Worm (Caenorhabditis elegans) whole organism, L4/young adult: ENCODE measurements around the gene nhr-196.

Source experiments
- W03F9.2 ChIP-seq: fragments of 150-350 bp; optimal IDR thresholded peaks from 2 replicates; lab custom pipeline; 2014; ENCODE audit warnings: missing biosample characterization, missing genetic modification characterization
- dao-5 ChIP-seq: sonication (generic microtip); optimal IDR thresholded peaks from 2 replicates; lab custom pipeline; 2016; ENCODE audit warnings: missing genotype, missing genetic modification characterization, moderate library complexity, missing compliant biosample characterization
- him-1 ChIP-seq: sonication (generic microtip); optimal IDR thresholded peaks from 2 replicates; lab custom pipeline; 2016; ENCODE audit warnings: missing genotype, missing genetic modification reagents, missing genetic modification characterization, missing compliant biosample characterization

Gene nhr-196

DNA sequence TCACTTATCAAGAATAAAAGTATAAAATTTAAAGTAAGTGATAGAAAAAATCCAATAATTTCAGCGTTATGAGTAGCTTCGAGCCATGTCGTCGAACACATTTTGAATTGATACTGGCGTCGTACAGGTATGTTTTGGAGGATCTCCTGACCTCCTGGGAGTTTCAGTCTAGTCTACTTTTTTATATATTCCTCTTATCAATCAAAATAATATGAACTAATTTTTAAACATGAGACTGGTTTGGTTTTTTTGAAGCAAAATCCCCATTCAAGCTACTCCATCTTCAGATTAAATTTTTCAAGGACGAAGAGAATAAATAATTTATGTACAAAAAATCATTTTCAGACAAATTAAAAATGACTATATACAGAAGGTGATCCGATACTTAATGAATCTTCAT lies 26.4 kb downstream of the nhr-196 start, which contains the start of gene str-101:
Gene str-101, minus strand, starts transcription at position 101 of the 400 bp plus-strand sequence.
- TF ChIP-seq dao-5 (tag; lab: Kevin White, UChicago): no peak
- TF ChIP-seq W03F9.2 (tag; lab: Kevin White, UChicago): no peak
- TF ChIP-seq him-1 (tag; lab: Kevin White, UChicago): no peak

DNA sequence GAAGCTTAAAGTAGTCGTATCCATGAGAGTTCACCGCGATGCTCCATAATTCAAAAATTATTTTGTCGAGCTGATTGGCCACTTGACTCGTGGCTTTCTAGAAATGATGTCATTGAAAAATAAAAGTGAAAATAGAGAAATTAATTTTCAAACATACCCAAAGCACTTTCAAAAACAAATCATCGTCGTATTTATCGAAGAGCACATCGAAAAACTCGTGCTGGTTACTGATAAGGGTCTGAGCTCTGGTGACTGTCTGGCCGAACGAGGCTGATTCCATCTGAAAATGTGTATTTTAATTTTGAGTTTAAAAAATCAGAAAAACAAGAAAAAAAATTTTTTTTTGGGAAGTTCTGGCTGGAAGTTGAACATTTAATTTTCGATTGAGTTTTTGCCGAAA lies 26.9 kb downstream of the nhr-196 start:
- no peak for TF ChIP-seq W03F9.2 (tag; lab: Kevin White, UChicago)
- no peak for TF ChIP-seq him-1 (tag; lab: Kevin White, UChicago)
- TF ChIP-seq dao-5 (tag; lab: Kevin White, UChicago): no peak

DNA sequence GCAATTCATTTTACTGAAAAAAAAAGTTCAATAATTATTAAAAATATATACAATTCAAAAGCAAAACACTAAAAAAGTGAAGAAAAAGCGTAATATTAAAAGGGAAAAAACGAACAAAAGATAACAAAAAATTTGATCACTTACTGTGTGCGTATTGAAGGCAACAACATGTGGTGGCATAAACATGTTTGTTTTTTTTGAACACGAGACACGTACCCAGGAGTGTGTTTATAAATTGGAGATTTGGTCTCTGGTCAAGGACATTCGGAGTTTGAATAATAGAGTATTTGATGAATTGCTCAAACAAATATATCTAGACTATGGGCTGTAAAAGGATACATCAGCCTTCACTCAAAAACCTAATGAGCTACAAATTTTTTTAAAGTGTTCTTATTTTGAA lies 30.1 kb downstream of the nhr-196 start:
- TF ChIP-seq dao-5 (tag; lab: Kevin White, UChicago): no peak
- no peak for TF ChIP-seq him-1 (tag; lab: Kevin White, UChicago)
- no peak for TF ChIP-seq W03F9.2 (tag; lab: Kevin White, UChicago)

DNA sequence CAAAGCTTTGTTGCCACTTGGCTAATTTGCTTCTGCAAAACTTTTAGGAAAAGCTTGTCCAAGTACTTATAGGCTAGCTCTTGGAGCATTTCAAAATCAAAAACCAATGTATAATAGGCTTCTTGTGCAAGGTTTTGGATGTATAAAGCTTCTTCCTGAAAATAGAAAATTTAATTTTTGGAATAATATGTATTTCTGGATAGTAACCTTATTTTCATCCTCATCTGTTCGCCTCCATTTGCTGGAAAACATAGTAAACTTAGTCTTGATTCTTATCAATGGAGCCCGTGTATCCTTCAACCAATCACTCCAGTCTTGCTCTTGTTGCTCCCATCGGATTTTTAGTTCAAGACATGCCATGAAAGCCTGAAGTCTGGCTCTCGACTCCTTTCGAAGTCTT lies 31.2 kb downstream of the nhr-196 start, which contains the start of gene Y6E2A.4:
Gene Y6E2A.4, minus strand, starts transcription at position 101 of the 400 bp plus-strand sequence.
- no peak for TF ChIP-seq W03F9.2 (tag; lab: Kevin White, UChicago)
- no peak for TF ChIP-seq dao-5 (tag; lab: Kevin White, UChicago)
- TF ChIP-seq him-1 (tag; lab: Kevin White, UChicago): no peak

DNA sequence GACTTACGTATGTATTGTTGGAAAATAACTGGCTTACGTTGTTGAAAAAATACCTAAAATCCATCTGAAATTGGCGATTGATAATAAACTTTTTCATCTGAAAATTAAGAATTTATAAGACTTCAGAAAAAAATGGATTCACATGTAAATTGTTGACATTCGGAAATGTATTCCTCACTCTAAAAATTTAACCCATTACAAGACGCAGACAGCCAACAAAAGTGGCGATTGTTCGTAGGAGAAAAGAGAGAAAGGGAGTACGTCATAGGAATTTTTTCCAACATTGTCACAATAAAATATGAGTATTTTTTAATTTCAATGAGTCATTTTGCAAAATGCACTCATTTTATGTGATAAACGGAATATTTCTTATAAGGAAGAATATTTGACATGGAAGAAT lies 33.0 kb downstream of the nhr-196 start, which contains the start of gene Y6E2A.5:
Gene Y6E2A.5, minus strand, starts transcription at position 101 of the 400 bp plus-strand sequence.
- TF ChIP-seq him-1 (tag; lab: Kevin White, UChicago) (no peak), W03F9.2 (tag; lab: Kevin White, UChicago) (no peak)

DNA sequence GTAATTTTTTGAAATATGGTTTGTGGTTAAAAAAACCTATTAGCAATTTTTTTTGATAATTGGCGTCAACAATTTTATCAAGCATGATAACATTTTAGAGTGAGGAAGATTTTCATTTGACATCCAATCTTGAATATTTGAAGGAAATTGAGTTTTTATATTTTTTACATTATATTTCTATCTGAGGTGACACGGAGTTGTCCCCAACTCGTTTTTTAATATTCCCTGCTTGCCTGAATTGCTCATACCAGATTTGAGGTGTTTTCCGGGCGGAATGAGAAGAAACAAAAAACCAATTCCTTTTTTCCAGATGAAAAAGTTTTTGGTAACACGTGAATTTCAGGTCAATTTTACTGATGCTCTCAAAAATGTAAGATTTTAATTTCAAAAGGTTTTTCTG lies 34.1 kb downstream of the nhr-196 start, which contains the start of gene Y6E2A.7:
Gene Y6E2A.7, plus strand, starts transcription at position 301 of the 400 bp plus-strand sequence.
- TF ChIP-seq W03F9.2 (tag; lab: Kevin White, UChicago) (no peak), dao-5 (tag; lab: Kevin White, UChicago) (no peak), him-1 (tag; lab: Kevin White, UChicago) (no peak)

DNA sequence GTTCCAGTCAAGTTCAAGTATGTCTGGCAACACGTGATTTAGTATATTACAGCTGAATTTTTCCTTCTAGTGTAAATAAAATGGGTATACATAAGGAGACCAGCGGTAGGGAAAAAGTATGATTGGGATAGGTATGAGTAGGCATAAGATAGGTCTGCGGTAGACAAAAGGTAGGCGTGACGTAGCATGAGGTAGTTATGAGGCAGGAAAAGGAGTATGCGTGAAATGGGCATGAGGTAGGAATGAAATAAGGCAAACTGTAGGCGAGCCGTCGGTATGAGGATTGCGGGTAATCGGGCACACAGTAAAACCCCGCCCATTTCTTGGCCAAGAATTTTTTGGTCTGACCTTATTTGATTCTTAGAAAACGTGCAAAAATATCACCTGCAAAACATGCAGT lies 35.9 kb downstream of the nhr-196 start:
- TF ChIP-seq him-1 (tag; lab: Kevin White, UChicago) (no peak), W03F9.2 (tag; lab: Kevin White, UChicago) (no peak), dao-5 (tag; lab: Kevin White, UChicago) (no peak)

DNA sequence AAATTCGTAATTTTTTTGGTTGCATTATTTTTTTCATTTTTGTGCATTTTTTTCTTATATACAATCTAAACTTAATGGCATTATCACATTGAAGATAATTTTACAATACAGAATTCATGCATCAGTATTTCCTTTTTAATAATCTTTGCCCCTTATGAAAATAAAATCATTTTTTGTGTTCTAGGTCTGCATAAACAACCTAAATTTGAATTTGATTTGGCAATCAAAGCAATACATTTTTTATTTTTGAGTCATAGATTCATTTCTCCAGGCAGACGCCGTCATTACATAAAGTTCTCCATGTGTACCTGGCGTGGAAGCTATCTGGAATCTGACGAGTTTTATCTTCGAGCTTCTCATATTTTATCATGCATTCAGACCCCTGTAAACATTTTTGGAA lies 36.4 kb downstream of the nhr-196 start, which contains the start of gene srh-140:
Gene srh-140, plus strand, starts transcription at position 301 of the 400 bp plus-strand sequence.
- TF ChIP-seq him-1 (tag; lab: Kevin White, UChicago) (no peak), dao-5 (tag; lab: Kevin White, UChicago) (no peak), W03F9.2 (tag; lab: Kevin White, UChicago) (no peak)

DNA sequence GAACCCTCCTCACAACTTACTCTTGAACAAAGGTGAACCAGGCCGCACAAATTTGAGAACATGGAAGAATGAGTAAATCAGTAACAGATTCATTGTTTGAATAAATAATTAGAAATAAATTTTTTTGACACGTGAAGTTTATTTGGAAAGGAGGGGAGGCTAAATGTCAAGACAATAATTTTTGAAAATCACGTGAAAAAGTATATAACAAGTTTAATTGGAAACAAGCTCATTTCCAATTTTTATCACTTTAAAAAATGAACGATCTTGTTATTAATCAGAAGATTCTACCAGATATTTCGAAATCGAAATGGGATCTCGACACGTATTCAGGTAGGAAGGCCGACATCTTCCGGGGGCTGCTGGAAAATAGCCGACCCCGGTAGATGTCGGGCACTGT lies 41.1 kb downstream of the nhr-196 start, which contains the start of the genes irld-57 and sfxn-1.3:
Gene irld-57, minus strand, starts transcription at position 101 of the 400 bp plus-strand sequence.
Gene sfxn-1.3, plus strand, starts transcription at position 232 of the 400 bp plus-strand sequence.
- TF ChIP-seq him-1 (tag; lab: Kevin White, UChicago) (no peak), dao-5 (tag; lab: Kevin White, UChicago) (no peak), W03F9.2 (tag; lab: Kevin White, UChicago) (no peak)

DNA sequence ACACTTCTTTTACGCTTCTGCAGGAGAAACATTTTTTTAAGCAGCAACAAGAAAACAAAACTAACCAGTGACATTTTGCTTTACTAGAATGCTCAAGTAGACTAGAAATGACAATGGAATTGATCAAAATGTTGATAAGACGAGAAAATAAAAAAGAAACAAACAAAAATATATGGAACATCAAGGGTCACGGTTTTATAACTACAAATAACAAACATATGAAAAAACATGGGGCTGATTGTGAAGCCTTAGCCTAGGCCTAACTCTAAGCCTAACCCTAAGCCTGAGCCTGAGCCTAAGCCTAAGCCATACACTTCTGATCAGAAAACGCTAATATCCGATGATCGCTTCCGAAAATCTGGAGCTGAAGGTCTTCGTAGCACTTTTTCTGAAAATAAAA lies 44.9 kb downstream of the nhr-196 start, which contains the start of gene Y6E2A.10:
Gene Y6E2A.10, minus strand, starts transcription at position 101 of the 400 bp plus-strand sequence.
- no peak for TF ChIP-seq W03F9.2 (tag; lab: Kevin White, UChicago)
- no peak for TF ChIP-seq dao-5 (tag; lab: Kevin White, UChicago)
- no peak for TF ChIP-seq him-1 (tag; lab: Kevin White, UChicago)

DNA sequence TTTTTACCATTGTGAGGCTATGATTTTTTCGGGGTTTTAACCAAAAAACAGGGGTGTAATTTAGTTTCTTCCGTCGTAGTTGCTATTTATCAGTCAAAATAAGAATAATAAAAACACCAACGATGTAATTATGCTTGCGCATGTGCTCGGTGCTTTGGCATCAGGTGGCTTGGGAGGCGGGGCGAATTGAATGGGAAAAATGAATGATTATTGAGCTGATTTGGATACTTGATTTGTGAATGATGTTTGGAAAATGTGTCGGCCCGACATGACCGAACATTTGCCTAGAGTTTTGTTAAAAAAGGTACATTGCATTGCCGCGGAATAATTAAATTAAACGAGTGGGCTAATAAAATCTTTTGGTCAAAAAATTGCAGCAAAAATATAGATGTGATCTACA lies 46.7 kb downstream of the nhr-196 start, which contains the start of gene str-38:
Gene str-38, minus strand, starts transcription at position 101 of the 400 bp plus-strand sequence.
- TF ChIP-seq him-1 (tag; lab: Kevin White, UChicago): no peak
- no peak for TF ChIP-seq W03F9.2 (tag; lab: Kevin White, UChicago)
- no peak for TF ChIP-seq dao-5 (tag; lab: Kevin White, UChicago)

DNA sequence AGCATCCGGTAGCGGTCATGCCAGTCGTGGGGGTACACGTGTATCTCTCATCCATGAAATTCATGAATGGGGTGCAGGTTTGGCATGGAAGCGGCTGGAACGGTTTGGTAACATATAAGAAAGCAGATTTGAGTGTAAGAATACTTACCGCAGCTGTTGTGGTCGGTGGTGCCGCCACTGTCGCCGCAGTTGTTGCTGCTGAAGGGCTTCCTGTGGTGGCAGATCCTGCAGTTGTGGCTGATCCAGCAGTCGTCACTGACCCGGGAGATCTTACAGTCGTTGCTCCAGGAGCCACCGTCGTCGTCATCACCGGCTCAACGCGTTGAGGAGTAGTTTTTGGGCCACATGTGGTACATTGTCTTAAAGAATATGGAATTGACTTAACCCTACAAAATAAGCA lies 47.5 kb downstream of the nhr-196 start:
- TF ChIP-seq him-1 (tag; lab: Kevin White, UChicago): no peak
- TF ChIP-seq W03F9.2 (tag; lab: Kevin White, UChicago): no peak
- TF ChIP-seq dao-5 (tag; lab: Kevin White, UChicago): no peak

DNA sequence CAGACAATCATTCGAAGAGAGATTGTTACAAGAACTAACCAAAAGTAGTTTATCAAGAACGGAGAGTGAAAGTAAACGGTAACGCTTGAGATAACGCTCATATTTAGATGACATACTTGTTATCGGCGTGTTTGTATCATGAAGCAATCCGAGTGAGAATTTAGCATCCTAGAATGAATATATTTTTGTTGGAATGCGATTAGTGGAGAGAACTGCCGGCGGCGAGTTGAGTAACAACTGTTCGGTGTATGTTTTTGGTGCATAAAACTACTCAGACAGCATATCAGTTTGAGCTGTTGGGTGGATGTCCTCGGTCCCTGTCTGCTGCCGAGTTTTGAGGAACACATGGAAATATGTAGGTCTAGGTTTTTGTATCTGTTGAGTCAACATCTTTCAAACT lies 48.1 kb downstream of the nhr-196 start, which contains the start of gene T23D5.3:
Gene T23D5.3, minus strand, starts transcription at position 101 of the 400 bp plus-strand sequence.
- TF ChIP-seq dao-5 (tag; lab: Kevin White, UChicago) (no peak), him-1 (tag; lab: Kevin White, UChicago) (no peak), W03F9.2 (tag; lab: Kevin White, UChicago) (no peak)

DNA sequence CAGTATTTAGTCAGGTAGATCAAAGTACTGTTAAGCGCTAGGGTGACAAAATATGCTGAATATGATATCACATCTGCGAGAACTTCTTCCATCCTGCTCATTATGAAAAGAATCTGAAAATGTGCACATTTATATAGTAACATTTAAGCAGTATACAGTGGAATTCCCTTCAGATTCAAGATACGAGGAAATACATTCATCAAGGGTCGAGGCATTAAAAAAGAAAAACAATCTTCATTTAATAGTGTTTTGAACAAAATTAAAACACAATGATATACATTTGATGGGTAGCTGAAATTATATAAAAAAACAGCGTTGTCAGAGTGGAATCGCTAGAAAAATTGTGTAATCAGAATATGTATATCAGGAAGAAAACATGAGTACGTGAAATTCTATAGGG lies 50.2 kb downstream of the nhr-196 start, which contains the start of gene str-27:
Gene str-27, minus strand, starts transcription at position 101 of the 400 bp plus-strand sequence.
- no peak for TF ChIP-seq W03F9.2 (tag; lab: Kevin White, UChicago)
- no peak for TF ChIP-seq him-1 (tag; lab: Kevin White, UChicago)
- no peak for TF ChIP-seq dao-5 (tag; lab: Kevin White, UChicago)
